Worm (Caenorhabditis elegans) whole organism, young adult: ENCODE measurements around the gene fbxb-106.

ENCODE experiments used
- F49E8.2 ChIP-seq: sonication (generic microtip); optimal IDR thresholded peaks from 3 replicates; lab custom pipeline; 2017; ENCODE audit warnings: missing genetic modification characterization, mild to moderate bottlenecking, missing compliant biosample characterization, antibody characterized with exemption, moderate library complexity; ENCODE audit not compliant: insufficient read depth
- athp-1 ChIP-seq: sonication (generic microtip); optimal IDR thresholded peaks from 2 replicates; lab custom pipeline; 2017; ENCODE audit warnings: mild to moderate bottlenecking, missing genetic modification characterization, missing compliant biosample characterization
- tlf-1 ChIP-seq: fragments of 200-800 bp; sonication (Bioruptor generic); optimal IDR thresholded peaks from 2 replicates; lab custom pipeline; 2018; ENCODE audit warnings: mild to moderate bottlenecking, missing genetic modification characterization, missing compliant biosample characterization
- zfh-2 ChIP-seq: fragments of 200-800 bp; sonication (Bioruptor generic); conservative IDR thresholded peaks from 2 replicates; pipeline ENCODE4 v1.3.6; 2022; ENCODE audit warnings: missing genetic modification reagents, missing genetic modification characterization, missing compliant biosample characterization

ce11 chrII:2742251-2742650, 20.0 kb upstream of the fbxb-106 start, which contains the start of gene T05A8.7:
- no peak for TF ChIP-seq zfh-2 (GFP tag; lab: Robert Waterston, UW)
- TF ChIP-seq athp-1 (tag; lab: Kevin White, UChicago): no peak
- no peak for TF ChIP-seq tlf-1 (GFP tag; lab: Kevin White, UChicago)
- TF ChIP-seq F49E8.2 (tag; lab: Kevin White, UChicago): no peak
